Worm (Caenorhabditis elegans) whole organism, midembryonic: ENCODE data around the gene F36H12.5.
"Not testable (repeated sequence)": the region's sequence is repeated elsewhere in the genome, so short reads cannot be mapped to it uniquely, and the experiment has no call there.

Experiments used
- cog-1 ChIP-seq: sonication (generic microtip); optimal IDR thresholded peaks from 2 replicates; lab custom pipeline; 2016; ENCODE audit warnings: missing genetic modification characterization, missing compliant biosample characterization
- flt-1 ChIP-seq: fragments of 200-800 bp; sonication (Bioruptor generic); IDR thresholded peaks from 2 replicates; pipeline ENCODE4 v1.3.6; 2022; ENCODE audit warnings: missing genetic modification characterization, missing compliant biosample characterization
- klf-2 ChIP-seq: fragments of 200-800 bp; sonication (Bioruptor generic); conservative IDR thresholded peaks from 2 replicates; pipeline ENCODE4 v1.3.6; 2022; ENCODE audit warnings: missing genetic modification reagents, missing genetic modification characterization, missing compliant biosample characterization
- med-1 ChIP-seq: sonication (generic microtip); optimal IDR thresholded peaks from 2 replicates; lab custom pipeline; 2017; ENCODE audit warnings: missing genetic modification characterization, mild to moderate bottlenecking, missing compliant biosample characterization, antibody characterized with exemption, missing genetic modification reagents; ENCODE audit not compliant: insufficient read depth
- ref-1 ChIP-seq: fragments of 200-800 bp; sonication (Bioruptor generic); conservative IDR thresholded peaks from 2 replicates; pipeline ENCODE4 v1.3.6; 2022; ENCODE audit warnings: missing genetic modification reagents, missing genetic modification characterization, missing compliant biosample characterization
- ztf-23 ChIP-seq: fragments of 200-800 bp; sonication (Bioruptor generic); IDR thresholded peaks from 2 replicates; pipeline ENCODE4 v1.3.6; 2022; ENCODE audit warnings: missing genetic modification reagents, missing genetic modification characterization, missing compliant biosample characterization
- ztf-29 ChIP-seq: fragments of 200-800 bp; sonication (Bioruptor generic); IDR thresholded peaks from 2 replicates; pipeline ENCODE4 v1.3.6; 2022; ENCODE audit warnings: missing genetic modification reagents, missing genetic modification characterization, missing compliant biosample characterization

- TF ChIP-seq ztf-29; cog-1 (tag; lab: Kevin White, UChicago); ref-1; klf-2; flt-1; ztf-23 (GFP tag; lab: Robert Waterston, UW); med-1 (GFP tag; lab: Kevin White, UChicago): not testable (repeated sequence)
Observed at ce11 chrIV:5295240-5295639, 28.7 kb downstream of the F36H12.5 start, which contains the start of gene msp-51.
